Fruit fly (Drosophila melanogaster) whole organism, embryonic: ENCODE measurements around the gene CG5921.

Experiments
- Ada2b ChIP-seq: fragments of 200-800 bp; sonication (Bioruptor generic); IDR thresholded peaks from 2 replicates; pipeline ENCODE4 v1.3.6; 2022; ENCODE audit warnings: missing biosample characterization, missing genetic modification characterization
- CG1024 ChIP-seq: fragments of 200-800 bp; sonication (Bioruptor generic); IDR thresholded peaks from 2 replicates; pipeline ENCODE4 v1.3.6; 2022; ENCODE audit warnings: missing biosample characterization, missing genetic modification characterization
- CG10462 ChIP-seq: fragments of 200-800 bp; sonication (Bioruptor generic); optimal IDR thresholded peaks from 2 replicates; lab custom pipeline; 2016; ENCODE audit warnings: missing biosample characterization, missing genetic modification characterization
- CG11504 ChIP-seq: fragments of 200-800 bp; sonication (Bioruptor generic); optimal IDR thresholded peaks from 3 replicates; lab custom pipeline; 2019; ENCODE audit warnings: missing biosample characterization, mild to moderate bottlenecking, missing genetic modification characterization, moderate library complexity
- CG12299 ChIP-seq: fragments of 200-800 bp; sonication (Bioruptor generic); optimal IDR thresholded peaks from 2 replicates; lab custom pipeline; 2018; ENCODE audit warnings: missing biosample characterization, mild to moderate bottlenecking, missing genetic modification characterization
- CG12391 ChIP-seq: fragments of 200-800 bp; sonication (Bioruptor generic); optimal IDR thresholded peaks from 3 replicates; lab custom pipeline; 2018; ENCODE audit warnings: missing biosample characterization, mild to moderate bottlenecking, missing genetic modification characterization, moderate library complexity
- CG13894 ChIP-seq: fragments of 200-800 bp; sonication (Bioruptor generic); optimal IDR thresholded peaks from 3 replicates; lab custom pipeline; 2018; ENCODE audit warnings: missing biosample characterization, mild to moderate bottlenecking, missing genetic modification characterization, moderate library complexity
- CG14965 ChIP-seq: fragments of 200-800 bp; sonication (Bioruptor generic); optimal IDR thresholded peaks from 2 replicates; lab custom pipeline; 2016; ENCODE audit warnings: missing biosample characterization, missing genetic modification characterization, borderline replicate concordance
- CG15269 ChIP-seq: fragments of 200-800 bp; sonication (Bioruptor generic); optimal IDR thresholded peaks from 2 replicates; lab custom pipeline; 2018; ENCODE audit warnings: missing biosample characterization, mild to moderate bottlenecking, missing genetic modification characterization, moderate library complexity
- CG16779 ChIP-seq: fragments of 200-800 bp; sonication (Bioruptor generic); IDR thresholded peaks from 2 replicates; pipeline ENCODE4 v1.3.6; 2022; ENCODE audit warnings: missing biosample characterization, missing genetic modification characterization
- CG17568 ChIP-seq: fragments of 200-800 bp; sonication (Bioruptor generic); optimal IDR thresholded peaks from 2 replicates; lab custom pipeline; 2018; ENCODE audit warnings: missing biosample characterization, mild to moderate bottlenecking, missing genetic modification characterization, moderate library complexity
- CG17829 ChIP-seq: fragments of 200-800 bp; optimal IDR thresholded peaks from 2 replicates; lab custom pipeline; 2019; ENCODE audit warnings: missing biosample characterization, mild to moderate bottlenecking, missing genetic modification characterization, moderate library complexity
- CG17912 ChIP-seq: fragments of 200-800 bp; sonication (Bioruptor generic); optimal IDR thresholded peaks from 2 replicates; lab custom pipeline; 2018; ENCODE audit warnings: missing biosample characterization, mild to moderate bottlenecking, missing genetic modification characterization
- CG18764 ChIP-seq: fragments of 200-800 bp; sonication (Bioruptor generic); optimal IDR thresholded peaks from 3 replicates; lab custom pipeline; 2016; ENCODE audit warnings: missing biosample characterization, missing genetic modification characterization
- CG2712 ChIP-seq: fragments of 200-800 bp; optimal IDR thresholded peaks from 3 replicates; lab custom pipeline; 2019; ENCODE audit warnings: missing biosample characterization, mild to moderate bottlenecking, missing genetic modification characterization, moderate library complexity
- CG31441 ChIP-seq: fragments of 200-800 bp; sonication (Bioruptor generic); IDR thresholded peaks from 2 replicates; pipeline ENCODE4 v1.3.6; 2022; ENCODE audit warnings: missing biosample characterization, missing genetic modification characterization
- CG34224 ChIP-seq: fragments of 200-800 bp; sonication (Bioruptor generic); IDR thresholded peaks from 3 replicates; pipeline ENCODE4 v1.3.6; 2022; ENCODE audit warnings: missing biosample characterization, missing genetic modification characterization; ENCODE audit not compliant: partially characterized antibody
- CG34376 ChIP-seq: fragments of 200-800 bp; sonication (Bioruptor generic); optimal IDR thresholded peaks from 2 replicates; lab custom pipeline; 2018; ENCODE audit warnings: missing biosample characterization, mild to moderate bottlenecking, missing genetic modification characterization
- CG5245 ChIP-seq: fragments of 200-800 bp; sonication (Bioruptor generic); optimal IDR thresholded peaks from 3 replicates; lab custom pipeline; 2016; ENCODE audit warnings: missing biosample characterization, missing genetic modification characterization
- CG6791 ChIP-seq: fragments of 200-800 bp; sonication (Bioruptor generic); IDR thresholded peaks from 3 replicates; pipeline ENCODE4 v1.3.6; 2022; ENCODE audit warnings: missing biosample characterization, missing genetic modification characterization; ENCODE audit not compliant: partially characterized antibody
- CG9817 ChIP-seq: fragments of 200-800 bp; sonication (Bioruptor generic); optimal IDR thresholded peaks from 2 replicates; lab custom pipeline; 2018; ENCODE audit warnings: missing biosample characterization, mild to moderate bottlenecking, missing genetic modification characterization, moderate library complexity
- CTCF ChIP-seq: fragments of 200-800 bp; sonication (Bioruptor generic); optimal IDR thresholded peaks from 2 replicates; lab custom pipeline; 2017; ENCODE audit warnings: missing biosample characterization, mild to moderate bottlenecking, missing genetic modification characterization, moderate library complexity
- Dad ChIP-seq: fragments of 200-800 bp; sonication (Bioruptor generic); optimal IDR thresholded peaks from 3 replicates; lab custom pipeline; 2016; ENCODE audit warnings: missing biosample characterization, missing genetic modification characterization
- Dip3 ChIP-seq: fragments of 200-800 bp; sonication (Bioruptor generic); optimal IDR thresholded peaks from 3 replicates; lab custom pipeline; 2016; ENCODE audit warnings: missing biosample characterization, missing genetic modification characterization
- E2f1 ChIP-seq: fragments of 200-800 bp; sonication (Bioruptor generic); IDR thresholded peaks from 2 replicates; pipeline ENCODE4 v1.3.6; 2022; ENCODE audit warnings: missing biosample characterization, missing genetic modification characterization
- Mrtf ChIP-seq: fragments of 200-800 bp; sonication (Bioruptor generic); IDR thresholded peaks from 3 replicates; pipeline ENCODE4 v1.3.6; 2022; ENCODE audit warnings: missing biosample characterization, missing genetic modification characterization
- NC2β ChIP-seq: fragments of 200-800 bp; sonication (Bioruptor generic); optimal IDR thresholded peaks from 2 replicates; lab custom pipeline; 2016; ENCODE audit warnings: missing biosample characterization, missing genetic modification characterization
- NK7.1 ChIP-seq: fragments of 200-800 bp; sonication (Bioruptor generic); optimal IDR thresholded peaks from 3 replicates; lab custom pipeline; 2016; ENCODE audit warnings: missing biosample characterization, missing genetic modification characterization
- Ravus ChIP-seq: fragments of 200-800 bp; sonication (Bioruptor generic); IDR thresholded peaks from 2 replicates; pipeline ENCODE4 v1.3.6; 2022; ENCODE audit warnings: missing biosample characterization, missing genetic modification characterization
- Rx ChIP-seq: fragments of 200-800 bp; sonication (Bioruptor generic); IDR thresholded peaks from 2 replicates; pipeline ENCODE4 v1.3.6; 2022; ENCODE audit warnings: missing biosample characterization, missing genetic modification characterization
- Six4 ChIP-seq: fragments of 200-800 bp; sonication (Bioruptor generic); optimal IDR thresholded peaks from 2 replicates; lab custom pipeline; 2016; ENCODE audit warnings: missing biosample characterization, missing genetic modification characterization
- Sox102F ChIP-seq: fragments of 200-800 bp; sonication (Bioruptor generic); optimal IDR thresholded peaks from 2 replicates; lab custom pipeline; 2018; ENCODE audit warnings: missing biosample characterization, mild to moderate bottlenecking, missing genetic modification characterization, moderate library complexity
- ase ChIP-seq: fragments of 200-800 bp; sonication (Bioruptor generic); IDR thresholded peaks from 3 replicates; pipeline ENCODE4 v1.3.6; 2022; ENCODE audit warnings: missing biosample characterization, missing genetic modification characterization
- chn ChIP-seq: fragments of 200-800 bp; sonication (Bioruptor generic); optimal IDR thresholded peaks from 2 replicates; lab custom pipeline; 2016; ENCODE audit warnings: missing biosample characterization, missing genetic modification characterization
- danr ChIP-seq: fragments of 200-800 bp; sonication (Bioruptor generic); IDR thresholded peaks from 2 replicates; pipeline ENCODE4 v1.3.6; 2022; ENCODE audit warnings: missing biosample characterization, missing genetic modification characterization
- dimm ChIP-seq: fragments of 200-800 bp; sonication (Bioruptor generic); IDR thresholded peaks from 2 replicates; pipeline ENCODE4 v1.3.6; 2022; ENCODE audit warnings: missing biosample characterization, missing genetic modification characterization
- grau ChIP-seq: fragments of 200-800 bp; optimal IDR thresholded peaks from 3 replicates; lab custom pipeline; 2019; ENCODE audit warnings: missing biosample characterization, mild to moderate bottlenecking, missing genetic modification characterization, moderate library complexity
- gro ChIP-seq: fragments of 200-800 bp; sonication (Bioruptor generic); optimal IDR thresholded peaks from 2 replicates; lab custom pipeline; 2016; ENCODE audit warnings: missing biosample characterization, missing genetic modification characterization
- gsb ChIP-seq: fragments of 200-800 bp; sonication (Bioruptor generic); IDR thresholded peaks from 2 replicates; pipeline ENCODE4 v1.3.6; 2022; ENCODE audit warnings: missing biosample characterization, missing genetic modification characterization
- gt ChIP-seq: fragments of 200-800 bp; sonication (Bioruptor generic); IDR thresholded peaks from 2 replicates; pipeline ENCODE4 v1.3.6; 2022; ENCODE audit warnings: missing biosample characterization, missing genetic modification characterization
- hth ChIP-seq: fragments of >200 bp; optimal IDR thresholded peaks from 2 replicates; lab custom pipeline; 2017; ENCODE audit warnings: inconsistent platforms
- insv ChIP-seq, 2 experiments: fragments of 200-800 bp; sonication (Bioruptor generic); optimal IDR thresholded peaks; 3 replicates each; lab custom pipeline; 2016 to 2018; ENCODE audit warnings: missing biosample characterization in 2 of 2, missing genetic modification characterization in 2 of 2
- nom ChIP-seq: fragments of 200-800 bp; sonication (Bioruptor generic); optimal IDR thresholded peaks from 2 replicates; lab custom pipeline; 2017; ENCODE audit warnings: missing biosample characterization, missing genetic modification characterization, mild to moderate bottlenecking, moderate library complexity, missing genetic modification reagents
- onecut ChIP-seq: fragments of 200-800 bp; sonication (Bioruptor generic); IDR thresholded peaks from 2 replicates; pipeline ENCODE4 v1.3.6; 2022; ENCODE audit warnings: missing biosample characterization, missing genetic modification characterization
- sc ChIP-seq, 3 experiments: fragments of >200 bp in 2 of 3; fragments of 200-800 bp in 1 of 3; sonication (Bioruptor generic) in 1 of 3; optimal IDR thresholded peaks; 2 replicates in 2 of 3; 3 replicates in 1 of 3; lab custom pipeline; 2017; ENCODE audit warnings: mild to moderate bottlenecking in 1 of 3, missing biosample characterization in 1 of 3, missing genetic modification characterization in 1 of 3, missing genetic modification reagents in 1 of 3
- sens ChIP-seq: fragments of 200-800 bp; sonication (Bioruptor generic); peaks from one replicate; lab custom pipeline; 2016; ENCODE audit warnings: missing biosample characterization, missing genetic modification characterization
- stwl ChIP-seq: fragments of 200-800 bp; sonication (Bioruptor generic); optimal IDR thresholded peaks from 3 replicates; lab custom pipeline; 2018; ENCODE audit warnings: missing biosample characterization, mild to moderate bottlenecking, missing genetic modification characterization, moderate library complexity
- tap ChIP-seq: fragments of 200-800 bp; optimal IDR thresholded peaks from 3 replicates; lab custom pipeline; 2019; ENCODE audit warnings: missing biosample characterization, mild to moderate bottlenecking, missing genetic modification characterization, moderate library complexity
- vvl ChIP-seq: fragments of 200-800 bp; sonication (Bioruptor generic); IDR thresholded peaks from 2 replicates; pipeline ENCODE4 v1.3.6; 2022; ENCODE audit warnings: missing biosample characterization, missing genetic modification characterization
- wek ChIP-seq: fragments of 200-800 bp; sonication (Bioruptor generic); optimal IDR thresholded peaks from 3 replicates; lab custom pipeline; 2018; ENCODE audit warnings: missing biosample characterization, mild to moderate bottlenecking, missing genetic modification characterization, moderate library complexity
- yki ChIP-seq: fragments of >200 bp; optimal IDR thresholded peaks from 3 replicates; lab custom pipeline; 2018
- zfh1 ChIP-seq: fragments of 200-800 bp; sonication (Bioruptor generic); IDR thresholded peaks from 3 replicates; pipeline ENCODE4 v1.3.6; 2022; ENCODE audit warnings: missing biosample characterization, missing genetic modification characterization

CG5921 gene

DNA sequence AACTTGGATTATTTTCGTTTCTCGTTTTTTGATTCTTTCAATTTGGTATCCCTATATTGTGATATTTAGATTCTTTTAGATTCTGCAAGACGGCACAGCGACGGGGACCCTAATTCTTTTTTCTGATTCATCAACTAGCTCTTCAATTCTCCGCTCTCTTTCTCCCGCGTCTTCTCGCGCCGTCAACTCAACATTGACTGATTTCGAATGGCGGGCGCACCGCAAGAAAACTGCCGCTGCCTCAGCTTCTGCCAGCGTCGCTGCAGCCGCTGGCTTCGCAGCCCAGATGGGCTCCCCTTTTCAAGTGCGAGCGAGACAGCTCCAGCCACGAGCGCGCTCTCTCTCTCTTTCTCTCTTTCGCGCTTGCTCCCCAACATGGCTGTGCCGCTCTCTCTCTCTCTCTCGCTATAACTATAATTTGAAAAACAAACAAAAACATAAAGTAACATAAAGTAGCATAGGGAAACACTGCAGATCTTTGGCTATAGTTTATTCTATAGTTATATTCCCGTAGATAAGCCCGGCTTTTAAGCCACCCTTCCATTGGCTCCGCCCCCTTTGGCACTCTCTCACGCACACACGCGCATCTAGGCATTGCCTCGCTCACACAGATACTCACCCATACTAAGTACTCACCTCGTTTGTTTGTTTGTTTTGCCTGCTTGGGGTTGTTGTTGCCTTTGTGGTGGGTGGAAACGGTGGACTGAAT is 37.5 kb upstream of the CG5921 start, which contains the start of gene mab-21 (continued):
- TF ChIP-seq sens: peak; percentile 63
- no peak for TF ChIP-seq stwl (tag; lab: Kevin White, UChicago)
- no peak for TF ChIP-seq gro (GFP tag; lab: Kevin White, UChicago)
- TF ChIP-seq danr (GFP tag; lab: Robert Waterston, UW): no peak
- TF ChIP-seq CG18764 (GFP tag; lab: Kevin White, UChicago): no peak
- TF ChIP-seq yki (lab: Kevin White, UChicago): peak; percentile 79
- TF ChIP-seq dimm (GFP tag; lab: Robert Waterston, UW): no peak
- TF ChIP-seq Sox102F (GFP tag; lab: Kevin White, UChicago): no peak
- no peak for TF ChIP-seq CG14965
- no peak for TF ChIP-seq CG11504 (tag; lab: Kevin White, UChicago)
- no peak; the same call in 2 of the 3 replicates for TF ChIP-seq zfh1 (GFP tag; lab: Robert Waterston, UW)
- TF ChIP-seq onecut (GFP tag; lab: Robert Waterston, UW): 0 out of 2 replicates have a peak, but pooled peaks have one; percentile 6
- TF ChIP-seq Dip3 (GFP tag; lab: Kevin White, UChicago): no peak
- no peak for TF ChIP-seq CG10462 (GFP tag; lab: Kevin White, UChicago)
- no peak for TF ChIP-seq CTCF (GFP tag; lab: Kevin White, UChicago)
- no peak for TF ChIP-seq chn (GFP tag; lab: Kevin White, UChicago)
- no peak for TF ChIP-seq tap (tag; lab: Kevin White, UChicago)
- TF ChIP-seq CG16779 (GFP tag; lab: Robert Waterston, UW): no peak
- TF ChIP-seq sc (optimal IDR thresholded peaks at IDR 0.05; lab: Kevin White, UChicago): no peak
- TF ChIP-seq sc (GFP tag; optimal IDR thresholded peaks at IDR 0.05; lab: Kevin White, UChicago): no peak
- TF ChIP-seq CG17568: no peak
- TF ChIP-seq E2f1: no peak
- no peak for TF ChIP-seq Dad (GFP tag; lab: Kevin White, UChicago)
- TF ChIP-seq nom (GFP tag; lab: Kevin White, UChicago): no peak
- TF ChIP-seq CG15269: no peak
- no peak for TF ChIP-seq NC2β (GFP tag; lab: Kevin White, UChicago)
- TF ChIP-seq NK7.1: no peak
- no peak for TF ChIP-seq CG12299 (tag; lab: Kevin White, UChicago)
- TF ChIP-seq gt (GFP tag; lab: Robert Waterston, UW): no peak
- no peak for TF ChIP-seq CG1024
- no peak for TF ChIP-seq CG34376
- peak; percentile 43 for TF ChIP-seq CG13894 (tag; lab: Kevin White, UChicago)
- TF ChIP-seq CG12391 (tag; lab: Kevin White, UChicago): no peak
- TF ChIP-seq vvl: peak; percentile 30; the same call in 1 of the 2 replicates
- no peak for TF ChIP-seq ase (GFP tag; lab: Robert Waterston, UW)
- TF ChIP-seq Six4: no peak
- no peak for TF ChIP-seq Ada2b (GFP tag; lab: Robert Waterston, UW)
- TF ChIP-seq hth (lab: Kevin White, UChicago): no peak
- TF ChIP-seq wek: no peak
- TF ChIP-seq CG34224 (GFP tag; lab: Robert Waterston, UW): 0 out of 3 replicates have a peak, but pooled peaks have one; percentile 31
- TF ChIP-seq insv (GFP tag; optimal IDR thresholded peaks at IDR 0.05; lab: Kevin White, UChicago): no peak
- TF ChIP-seq gsb (GFP tag; lab: Robert Waterston, UW): no peak
- TF ChIP-seq CG17829 (tag; lab: Kevin White, UChicago): no peak
- TF ChIP-seq CG9817: no peak
- no peak for TF ChIP-seq Ravus (GFP tag; lab: Robert Waterston, UW)
- TF ChIP-seq Mrtf (GFP tag; lab: Robert Waterston, UW): no peak
- no peak for TF ChIP-seq CG2712 (tag; lab: Kevin White, UChicago)
- no peak for TF ChIP-seq CG17912 (GFP tag; lab: Kevin White, UChicago)
- no peak for TF ChIP-seq CG31441
- no peak for TF ChIP-seq grau
- no peak for TF ChIP-seq CG6791
- no peak for TF ChIP-seq Rx (GFP tag; lab: Robert Waterston, UW)
- no peak for TF ChIP-seq CG5245 (GFP tag; lab: Kevin White, UChicago)
